Worm (Caenorhabditis elegans) whole organism, L1 larva: ENCODE measurements around the gene cutl-11.

Experiments
- C04F5.9 ChIP-seq: sonication (generic microtip); optimal IDR thresholded peaks from 2 replicates; lab custom pipeline; 2016; ENCODE audit warnings: missing genetic modification characterization, missing compliant biosample characterization
- C16A3.4 ChIP-seq: fragments of 150-350 bp; optimal IDR thresholded peaks from 2 replicates; lab custom pipeline; 2014; ENCODE audit warnings: missing biosample characterization, missing genetic modification characterization
- Y116A8C.19 ChIP-seq: sonication (generic microtip); optimal IDR thresholded peaks from 2 replicates; lab custom pipeline; 2016; ENCODE audit warnings: missing compliant biosample characterization, missing genetic modification characterization, borderline replicate concordance
- aly-2 ChIP-seq: fragments of 150-350 bp; optimal IDR thresholded peaks from 2 replicates; lab custom pipeline; 2014; ENCODE audit warnings: missing biosample characterization, missing genetic modification characterization
- ama-1 ChIP-seq: fragments of 150-350 bp; optimal IDR thresholded peaks from 2 replicates; lab custom pipeline; 2014
- blmp-1 ChIP-seq: fragments of 150-350 bp; optimal IDR thresholded peaks from 2 replicates; lab custom pipeline; 2014; ENCODE audit warnings: missing biosample characterization, missing genetic modification characterization
- ceh-63 ChIP-seq: fragments of 200-800 bp; sonication (Bioruptor generic); optimal IDR thresholded peaks from 2 replicates; lab custom pipeline; 2018; ENCODE audit warnings: mild to moderate bottlenecking, missing genetic modification characterization, missing compliant biosample characterization
- ceh-8 ChIP-seq: fragments of 200-800 bp; sonication (Bioruptor generic); optimal IDR thresholded peaks from 2 replicates; lab custom pipeline; 2018; ENCODE audit warnings: mild to moderate bottlenecking, missing genetic modification characterization, moderate library complexity, missing compliant biosample characterization
- ceh-82 ChIP-seq, 3 experiments: fragments of 150-350 bp in 1 of 3; sonication (generic microtip) in 2 of 3; optimal IDR thresholded peaks; 2 replicates each; lab custom pipeline; 2014 to 2017; ENCODE audit warnings: missing biosample characterization in 3 of 3, missing genetic modification characterization in 3 of 3
- ceh-88 ChIP-seq: fragments of 200-800 bp; sonication (Bioruptor generic); IDR thresholded peaks from 2 replicates; pipeline ENCODE4 v1.3.6; 2022; ENCODE audit warnings: missing genetic modification characterization, missing compliant biosample characterization
- ceh-90 ChIP-seq: sonication (generic microtip); optimal IDR thresholded peaks from 2 replicates; lab custom pipeline; 2016; ENCODE audit warnings: missing genetic modification characterization, missing compliant biosample characterization
- ces-1 ChIP-seq: fragments of 150-350 bp; optimal IDR thresholded peaks from 2 replicates; lab custom pipeline; 2014; ENCODE audit warnings: missing biosample characterization, missing genetic modification reagents, missing genetic modification characterization
- dpl-1 ChIP-seq, 3 experiments: fragments of 150-350 bp in 2 of 3; sonication (generic microtip) in 1 of 3; optimal IDR thresholded peaks; 2 replicates each; lab custom pipeline; 2014 to 2017; ENCODE audit warnings: missing biosample characterization in 3 of 3, missing genetic modification characterization in 3 of 3, missing genetic modification reagents in 3 of 3
- efl-3 ChIP-seq: fragments of 200-800 bp; sonication (Bioruptor generic); optimal IDR thresholded peaks from 2 replicates; lab custom pipeline; 2018; ENCODE audit warnings: mild to moderate bottlenecking, missing genetic modification characterization, missing compliant biosample characterization
- egl-27 ChIP-seq, 2 experiments: fragments of 150-350 bp in 1 of 2; sonication (generic microtip); optimal IDR thresholded peaks; 3 replicates each; lab custom pipeline; 2017 to 2018; ENCODE audit warnings: missing biosample characterization in 2 of 2, missing genetic modification characterization in 2 of 2, missing genetic modification reagents in 2 of 2
- elt-2 ChIP-seq: sonication (generic microtip); optimal IDR thresholded peaks from 2 replicates; lab custom pipeline; 2016; ENCODE audit warnings: missing genetic modification characterization, mild to moderate bottlenecking, inconsistent platforms, missing compliant biosample characterization, missing genetic modification reagents
- elt-3 ChIP-seq, 6 experiments: fragments of 150-350 bp in 1 of 6; sonication (generic microtip); optimal IDR thresholded peaks; 2 replicates each; lab custom pipeline; 2017 to 2018; ENCODE audit warnings: missing biosample characterization in 6 of 6, missing genetic modification characterization in 6 of 6, inconsistent platforms in 1 of 6
- ets-5 ChIP-seq: fragments of 200-800 bp; sonication (Bioruptor generic); IDR thresholded peaks from 2 replicates; pipeline ENCODE4 v1.3.6; 2022; ENCODE audit warnings: missing genetic modification characterization, missing compliant biosample characterization
- fkh-8 ChIP-seq: sonication (generic microtip); optimal IDR thresholded peaks from 2 replicates; lab custom pipeline; 2016; ENCODE audit warnings: mild to moderate bottlenecking, missing genetic modification characterization, missing compliant biosample characterization
- fos-1 ChIP-seq: fragments of 150-350 bp; optimal IDR thresholded peaks from 2 replicates; lab custom pipeline; 2014; ENCODE audit warnings: missing biosample characterization, missing genetic modification characterization
- grh-1 ChIP-seq: fragments of 200-800 bp; sonication (Bioruptor generic); IDR thresholded peaks from 2 replicates; pipeline ENCODE4 v1.3.6; 2022; ENCODE audit warnings: missing genetic modification reagents, missing genetic modification characterization, missing compliant biosample characterization
- hlh-17 ChIP-seq: fragments of 200-800 bp; sonication (Bioruptor generic); optimal IDR thresholded peaks from 2 replicates; lab custom pipeline; 2018; ENCODE audit warnings: missing genetic modification characterization, mild to moderate bottlenecking, missing compliant biosample characterization, moderate library complexity, borderline replicate concordance
- hlh-4 ChIP-seq: sonication (generic microtip); optimal IDR thresholded peaks from 2 replicates; lab custom pipeline; 2016; ENCODE audit warnings: mild to moderate bottlenecking, missing genetic modification characterization, missing compliant biosample characterization
- irx-1 ChIP-seq: sonication (generic microtip); optimal IDR thresholded peaks from 2 replicates; lab custom pipeline; 2016; ENCODE audit warnings: missing genetic modification characterization, missing compliant biosample characterization
- isw-1 ChIP-seq: fragments of 200-800 bp; sonication (Bioruptor generic); IDR thresholded peaks from 2 replicates; pipeline ENCODE4 v1.3.6; 2022; ENCODE audit warnings: missing genetic modification characterization, missing compliant biosample characterization
- jun-1 ChIP-seq: fragments of 150-350 bp; optimal IDR thresholded peaks from 2 replicates; lab custom pipeline; 2014; ENCODE audit warnings: missing biosample characterization, missing genetic modification reagents, missing genetic modification characterization
- lin-14 ChIP-seq: fragments of 200-800 bp; sonication (Bioruptor generic); optimal IDR thresholded peaks from 2 replicates; lab custom pipeline; 2018; ENCODE audit warnings: mild to moderate bottlenecking, missing genetic modification characterization, moderate library complexity, missing compliant biosample characterization
- lin-15B ChIP-seq: fragments of 150-350 bp; sonication (generic microtip); optimal IDR thresholded peaks from 3 replicates; lab custom pipeline; 2014; ENCODE audit warnings: missing biosample characterization, missing genetic modification characterization
- lir-3 ChIP-seq: sonication (generic microtip); optimal IDR thresholded peaks from 2 replicates; lab custom pipeline; 2016; ENCODE audit warnings: mild to moderate bottlenecking, missing genetic modification characterization, moderate library complexity, missing compliant biosample characterization; ENCODE audit not compliant: poor library complexity
- lsy-2 ChIP-seq, 2 experiments: fragments of 150-350 bp; optimal IDR thresholded peaks; 2 replicates each; lab custom pipeline; 2014; ENCODE audit warnings: missing biosample characterization in 2 of 2, missing genetic modification characterization in 2 of 2
- mef-2 ChIP-seq: fragments of 150-350 bp; optimal IDR thresholded peaks from 2 replicates; lab custom pipeline; 2014; ENCODE audit warnings: missing biosample characterization, missing genetic modification characterization
- nhr-11 ChIP-seq: fragments of 150-350 bp; optimal IDR thresholded peaks from 2 replicates; lab custom pipeline; 2014; ENCODE audit warnings: missing biosample characterization, missing genetic modification characterization
- nhr-12 ChIP-seq: sonication (generic microtip); optimal IDR thresholded peaks from 2 replicates; lab custom pipeline; 2017; ENCODE audit warnings: missing biosample characterization, missing genetic modification characterization
- nhr-19 ChIP-seq: fragments of 200-800 bp; sonication (Bioruptor generic); conservative IDR thresholded peaks from 2 replicates; pipeline ENCODE4 v1.3.6; 2022; ENCODE audit warnings: missing genetic modification characterization, missing compliant biosample characterization
- nhr-20 ChIP-seq: sonication (generic microtip); optimal IDR thresholded peaks from 2 replicates; lab custom pipeline; 2016; ENCODE audit warnings: mild to moderate bottlenecking, missing genetic modification characterization, missing compliant biosample characterization
- nhr-237 ChIP-seq: fragments of 150-350 bp; optimal IDR thresholded peaks from 2 replicates; lab custom pipeline; 2014; ENCODE audit warnings: missing biosample characterization, missing genetic modification characterization
- nhr-71 ChIP-seq: sonication (generic microtip); optimal IDR thresholded peaks from 2 replicates; lab custom pipeline; 2016; ENCODE audit warnings: mild to moderate bottlenecking, missing genetic modification characterization, moderate library complexity, missing compliant biosample characterization
- nhr-77 ChIP-seq: fragments of 150-350 bp; optimal IDR thresholded peaks from 2 replicates; lab custom pipeline; 2014; ENCODE audit warnings: missing biosample characterization, missing genetic modification characterization
- nhr-84 ChIP-seq: sonication (generic microtip); optimal IDR thresholded peaks from 2 replicates; lab custom pipeline; 2017; ENCODE audit warnings: missing biosample characterization, missing genetic modification characterization
- nhr-85 ChIP-seq: sonication (generic microtip); peaks from one replicate; lab custom pipeline; 2016; ENCODE audit warnings: missing genetic modification characterization, inconsistent platforms, missing compliant biosample characterization
- nhr-90 ChIP-seq: sonication (generic microtip); optimal IDR thresholded peaks from 2 replicates; lab custom pipeline; 2016; ENCODE audit warnings: mild to moderate bottlenecking, missing genetic modification characterization, missing compliant biosample characterization; ENCODE audit not compliant: poor library complexity
- pax-3 ChIP-seq: fragments of 200-800 bp; sonication (Bioruptor generic); optimal IDR thresholded peaks from 2 replicates; lab custom pipeline; 2018; ENCODE audit warnings: mild to moderate bottlenecking, missing genetic modification characterization, moderate library complexity, missing compliant biosample characterization
- pqm-1 ChIP-seq: sonication (generic microtip); optimal IDR thresholded peaks from 3 replicates; lab custom pipeline; 2017; ENCODE audit warnings: missing biosample characterization, missing genetic modification characterization
- skn-1 ChIP-seq: fragments of 150-350 bp; optimal IDR thresholded peaks from 2 replicates; lab custom pipeline; 2014; ENCODE audit warnings: missing biosample characterization, missing genetic modification characterization
- snpc-4 ChIP-seq: fragments of 150-350 bp; optimal IDR thresholded peaks from 2 replicates; lab custom pipeline; 2014; ENCODE audit warnings: missing biosample characterization, missing genetic modification characterization
- snu-23 ChIP-seq: sonication (generic microtip); optimal IDR thresholded peaks from 2 replicates; lab custom pipeline; 2016; ENCODE audit warnings: missing genetic modification characterization, missing compliant biosample characterization
- sptf-1 ChIP-seq: fragments of 150-350 bp; optimal IDR thresholded peaks from 2 replicates; lab custom pipeline; 2014; ENCODE audit warnings: missing biosample characterization, missing genetic modification characterization
- swsn-7 ChIP-seq: sonication (generic microtip); optimal IDR thresholded peaks from 2 replicates; lab custom pipeline; 2016; ENCODE audit warnings: missing genetic modification characterization, missing compliant biosample characterization
- tlp-1 ChIP-seq: fragments of 150-350 bp; optimal IDR thresholded peaks from 2 replicates; lab custom pipeline; 2014; ENCODE audit warnings: missing biosample characterization, missing genetic modification characterization
- unc-30 ChIP-seq: sonication (generic microtip); optimal IDR thresholded peaks from 2 replicates; lab custom pipeline; 2017; ENCODE audit warnings: missing biosample characterization, missing genetic modification characterization
- unc-62 ChIP-seq: fragments of 150-350 bp; optimal IDR thresholded peaks from 2 replicates; lab custom pipeline; 2014; ENCODE audit warnings: missing biosample characterization, missing genetic modification reagents, missing genetic modification characterization
- unc-86 ChIP-seq: sonication (generic microtip); optimal IDR thresholded peaks from 2 replicates; lab custom pipeline; 2016; ENCODE audit warnings: missing genetic modification characterization, missing compliant biosample characterization
- unc-98 ChIP-seq: fragments of 200-800 bp; sonication (Bioruptor generic); IDR thresholded peaks from 2 replicates; pipeline ENCODE4 v1.3.6; 2022; ENCODE audit warnings: missing genetic modification characterization, missing compliant biosample characterization
- zip-4 ChIP-seq: fragments of 200-800 bp; sonication (Bioruptor generic); optimal IDR thresholded peaks from 2 replicates; lab custom pipeline; 2018; ENCODE audit warnings: mild to moderate bottlenecking, missing genetic modification characterization, moderate library complexity, missing compliant biosample characterization
- ztf-4 ChIP-seq: fragments of 150-350 bp; optimal IDR thresholded peaks from 2 replicates; lab custom pipeline; 2014; ENCODE audit warnings: missing biosample characterization, missing genetic modification characterization

Gene cutl-11

DNA sequence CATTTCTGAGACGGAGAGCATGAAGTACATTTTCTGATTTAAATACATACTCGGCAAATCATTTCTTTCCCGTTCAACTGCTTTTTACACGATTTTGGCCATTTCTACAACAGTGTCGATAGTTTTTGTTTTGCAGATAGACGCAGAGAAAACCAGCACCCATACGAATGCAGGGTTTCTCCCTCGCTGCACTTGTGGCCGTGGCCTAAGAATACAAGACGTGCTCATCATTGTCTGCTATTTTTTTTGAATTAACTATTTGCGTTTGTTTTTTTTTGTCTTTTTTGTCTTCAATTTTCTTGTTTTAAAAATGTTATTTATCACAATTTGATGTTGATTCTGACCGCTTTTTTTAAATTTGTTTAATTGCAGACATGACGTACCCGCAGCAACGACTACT, 42.4 kb upstream of the cutl-11 start, which contains the start of gene smcl-1 (continued):
- TF ChIP-seq nhr-20 (tag; lab: Kevin White, UChicago) (peak; percentile 45), isw-1 (GFP tag; lab: Robert Waterston, UW) (no peak), unc-30 (tag; lab: Kevin White, UChicago) (no peak), lsy-2 (tag; optimal IDR thresholded peaks at IDR 0.05; lab: Kevin White, UChicago) (no peak), unc-98 (GFP tag; lab: Robert Waterston, UW) (no peak), nhr-12 (tag; lab: Kevin White, UChicago) (no peak), lin-15B (no peak), Y116A8C.19 (no peak), sptf-1 (tag; lab: Kevin White, UChicago) (no peak), swsn-7 (tag; lab: Kevin White, UChicago) (peak; percentile 30), ceh-82 (tag; optimal IDR thresholded peaks at IDR 0.05; lab: Kevin White, UChicago) (peak; percentile 10 to 63 (median 17)), dpl-1 (GFP tag; optimal IDR thresholded peaks at IDR 0.05; lab: Kevin White, UChicago) (peak in 2 of 3 experiments; percentile 5 to 47), ceh-90 (tag; lab: Kevin White, UChicago) (no peak), ces-1 (GFP tag; lab: Kevin White, UChicago) (no peak), blmp-1 (tag; lab: Kevin White, UChicago) (peak; percentile 55), zip-4 (GFP tag; lab: Kevin White, UChicago) (no peak), ets-5 (GFP tag; lab: Robert Waterston, UW) (no peak), unc-86 (tag; lab: Kevin White, UChicago) (no peak), elt-2 (no peak), grh-1 (GFP tag; lab: Robert Waterston, UW) (no peak), aly-2 (tag; lab: Kevin White, UChicago) (no peak), ceh-63 (GFP tag; lab: Kevin White, UChicago) (no peak), pqm-1 (tag; lab: Kevin White, UChicago) (no peak), jun-1 (tag; lab: Kevin White, UChicago) (no peak), ceh-8 (GFP tag; lab: Kevin White, UChicago) (no peak), unc-62 (GFP tag; lab: Kevin White, UChicago) (no peak), hlh-4 (tag; lab: Kevin White, UChicago) (no peak), nhr-90 (tag; lab: Kevin White, UChicago) (peak; percentile 26), lin-14 (GFP tag; lab: Kevin White, UChicago) (peak; percentile 85), fos-1 (tag; lab: Kevin White, UChicago) (no peak), C04F5.9 (tag; lab: Kevin White, UChicago) (no peak), mef-2 (tag; lab: Kevin White, UChicago) (no peak), elt-3 (tag; optimal IDR thresholded peaks at IDR 0.05; lab: Kevin White, UChicago) (no peak), nhr-71 (tag; lab: Kevin White, UChicago) (no peak), nhr-237 (no peak), ama-1 (lab: Kevin White, UChicago) (no peak), tlp-1 (tag; lab: Kevin White, UChicago) (no peak), skn-1 (tag; lab: Kevin White, UChicago) (peak; percentile 66), hlh-17 (GFP tag; lab: Kevin White, UChicago) (no peak), nhr-85 (tag; lab: Kevin White, UChicago) (peak; percentile 64), snpc-4 (tag; lab: Kevin White, UChicago) (no peak), fkh-8 (tag; lab: Kevin White, UChicago) (peak; percentile 7), pax-3 (tag; lab: Kevin White, UChicago) (no peak), egl-27 (tag; optimal IDR thresholded peaks at IDR 0.05; lab: Kevin White, UChicago) (no peak), nhr-84 (tag; lab: Kevin White, UChicago) (no peak), irx-1 (tag; lab: Kevin White, UChicago) (no peak), lir-3 (peak; percentile 55), ceh-88 (GFP tag; lab: Robert Waterston, UW) (no peak), nhr-11 (tag; lab: Kevin White, UChicago) (no peak), C16A3.4 (tag; lab: Kevin White, UChicago) (peak; percentile 10), ztf-4 (no peak), nhr-77 (tag; lab: Kevin White, UChicago) (no peak), efl-3 (GFP tag; lab: Kevin White, UChicago) (no peak), snu-23 (no peak), nhr-19 (GFP tag; lab: Robert Waterston, UW) (no peak)
